Fruit fly (Drosophila melanogaster): Measurements from ENCODE around the gene CG5078.

The CG5078 gene

dm6 chr3L:20533409-20533808 is 27.6 kb downstream of the CG5078 start, which contains the start of gene CG13250:
Gene CG13250 (plus strand): TSS chr3L:20533709.
- no peak for TF ChIP-seq CG7368 (GFP tag; optimal IDR thresholded peaks at IDR 0.05)

- TF ChIP-seq CG9139 (GFP tag; optimal IDR thresholded peaks at IDR 0.05) (no peak), Eip78C (GFP tag) (peak; percentile 31), svp (GFP tag) (no peak), CG7368 (GFP tag; optimal IDR thresholded peaks at IDR 0.05) (no peak), cyc (GFP tag; optimal IDR thresholded peaks at IDR 0.05) (no peak)
These were observed 31.1 kb downstream of the CG5078 start for dm6 chr3L:20536919-20537318.

DNA sequence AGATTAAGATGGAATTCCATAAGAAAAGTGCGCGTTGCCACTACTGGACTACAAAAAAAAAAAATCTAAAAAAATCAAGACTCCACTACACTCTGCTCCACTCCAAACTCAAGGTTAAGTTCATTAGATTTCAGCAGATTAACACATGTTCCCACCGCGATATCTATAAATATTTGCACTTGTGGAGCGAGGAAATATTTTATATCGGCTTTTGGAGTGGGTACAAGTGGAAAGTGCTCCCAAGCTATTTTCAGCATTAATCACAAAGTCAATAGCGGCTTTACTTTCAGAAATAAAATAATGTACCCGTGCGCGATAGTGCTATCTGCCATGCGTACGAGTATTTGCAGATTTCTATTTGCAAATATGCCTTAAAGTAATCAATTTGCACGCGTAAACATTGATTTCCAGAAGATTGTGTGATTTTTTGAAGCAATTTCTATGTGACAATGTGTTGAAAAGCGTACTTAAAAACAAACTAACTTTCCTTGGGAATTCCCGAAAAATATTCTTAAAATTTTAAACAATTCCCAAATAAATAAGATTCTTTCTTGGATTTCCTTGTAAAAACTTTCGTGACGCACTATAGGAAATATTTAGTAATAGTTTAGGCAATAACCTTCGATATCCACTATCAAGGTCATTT is 31.9 kb downstream of the CG5078 start:
- TF ChIP-seq Eip78C (GFP tag) (peak; percentile 75), pdm3 (GFP tag; optimal IDR thresholded peaks at IDR 0.05) (peak; percentile 2), CG32006 (GFP tag; optimal IDR thresholded peaks at IDR 0.05) (peak; percentile 23), Sox15 (GFP tag; optimal IDR thresholded peaks at IDR 0.05) (no peak), Hr39 (GFP tag; optimal IDR thresholded peaks at IDR 0.05) (no peak), CG6276 (GFP tag; optimal IDR thresholded peaks at IDR 0.05) (peak; percentile 0), fkh (GFP tag; optimal IDR thresholded peaks at IDR 0.05) (peak; percentile 74), CG34406 (GFP tag; optimal IDR thresholded peaks at IDR 0.05) (no peak), Eip93F (GFP tag; optimal IDR thresholded peaks at IDR 0.05) (no peak), svp (GFP tag) (no peak)

DNA sequence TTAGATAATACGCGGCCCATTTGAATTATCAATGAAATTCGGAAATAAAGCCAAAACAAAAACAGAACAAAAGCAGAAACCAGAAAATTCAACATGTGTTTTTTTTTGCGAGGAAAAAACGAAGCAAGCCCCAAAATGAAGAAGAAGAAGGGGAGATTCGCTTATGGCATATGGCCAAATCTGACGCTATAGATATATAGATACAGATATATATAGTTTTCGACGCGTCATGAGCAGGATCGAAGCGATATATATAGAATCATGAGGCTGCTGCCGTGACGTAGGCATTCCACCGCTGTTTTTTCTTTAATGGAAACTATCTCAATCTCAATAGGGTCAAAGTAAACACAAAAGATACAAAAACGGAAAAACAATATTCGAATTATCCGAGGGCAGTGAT is 32.6 kb downstream of the CG5078 start:
- 0 out of 2 replicates have a peak, but pooled peaks have one; percentile 28 for TF ChIP-seq CG15336 (GFP tag; IDR thresholded peaks at IDR 0.05)
- peak; percentile 29 for TF ChIP-seq vri (GFP tag; optimal IDR thresholded peaks at IDR 0.05)
- TF ChIP-seq CG6276 (GFP tag; optimal IDR thresholded peaks at IDR 0.05): peak; percentile 15
- TF ChIP-seq dsx (GFP tag; optimal IDR thresholded peaks at IDR 0.05; ENCODE audit: poor library complexity, severe bottlenecking): no peak

DNA sequence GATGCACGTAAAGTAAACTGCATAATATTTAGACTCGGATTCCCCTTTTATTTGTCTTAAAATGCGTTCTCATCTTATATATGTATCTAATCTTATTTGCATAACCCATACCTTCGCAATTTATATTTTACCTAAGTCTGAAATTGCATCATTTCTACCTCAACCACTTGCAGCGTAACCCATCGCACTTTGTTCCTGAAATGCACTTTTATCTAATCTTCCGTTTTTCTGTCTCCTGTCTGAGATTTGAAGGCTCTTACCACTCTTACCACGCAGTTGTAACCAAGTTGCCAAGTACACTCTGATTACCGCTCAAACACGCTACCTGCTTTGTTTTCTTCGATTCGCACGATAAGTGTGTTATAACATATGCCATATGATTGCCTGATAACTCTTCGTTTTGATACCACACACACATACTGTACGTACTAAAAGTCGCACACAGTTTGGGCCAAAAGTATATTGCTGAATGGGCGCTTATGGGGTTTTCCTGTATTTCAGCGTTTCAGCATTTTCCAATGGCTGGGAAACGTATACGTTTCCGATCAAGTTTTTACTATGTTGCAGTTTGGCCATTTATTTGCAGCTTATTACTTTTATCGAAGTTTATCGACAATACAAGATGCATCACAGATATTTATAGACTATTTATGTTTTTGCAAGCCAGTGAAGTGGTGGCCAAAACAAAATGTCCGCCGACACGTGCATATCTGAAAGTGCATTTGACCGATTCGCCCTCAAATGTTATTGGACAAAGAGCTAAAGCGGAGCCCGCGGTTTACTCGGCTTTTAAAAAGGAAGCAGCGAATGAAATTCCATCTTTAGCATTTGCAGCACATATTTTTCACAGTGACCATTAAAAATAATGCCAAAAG is 33.5 kb downstream of the CG5078 start:
- TF ChIP-seq Ets96B (tag; optimal IDR thresholded peaks at IDR 0.05) (no peak), esn (GFP tag; optimal IDR thresholded peaks at IDR 0.05) (peak; percentile 4), dac (GFP tag; optimal IDR thresholded peaks at IDR 0.05) (no peak), CG15336 (GFP tag; IDR thresholded peaks at IDR 0.05) (no peak), spab (GFP tag; optimal IDR thresholded peaks at IDR 0.05) (no peak), CG16779 (tag; optimal IDR thresholded peaks at IDR 0.05) (no peak), Lpt (GFP tag; optimal IDR thresholded peaks at IDR 0.05) (no peak), Hr4 (GFP tag; optimal IDR thresholded peaks at IDR 0.05) (no peak), salr (GFP tag; optimal IDR thresholded peaks at IDR 0.05) (no peak), CG10669 (GFP tag; optimal IDR thresholded peaks at IDR 0.05) (no peak), CG9139 (GFP tag; optimal IDR thresholded peaks at IDR 0.05) (no peak), CG6854 (GFP tag; optimal IDR thresholded peaks at IDR 0.05) (no peak), CG34406 (GFP tag; optimal IDR thresholded peaks at IDR 0.05) (no peak), cyc (GFP tag; optimal IDR thresholded peaks at IDR 0.05) (no peak), Sox102F (GFP tag; optimal IDR thresholded peaks at IDR 0.05) (no peak), ss (GFP tag; optimal IDR thresholded peaks at IDR 0.05) (no peak), Met (GFP tag; optimal IDR thresholded peaks at IDR 0.05) (no peak), Smox (GFP tag; optimal IDR thresholded peaks at IDR 0.05) (no peak), Eip93F (GFP tag; optimal IDR thresholded peaks at IDR 0.05) (peak; percentile 41), CG8319 (GFP tag; optimal IDR thresholded peaks at IDR 0.05) (no peak), Eip78C (GFP tag) (no peak), achi (GFP tag; optimal IDR thresholded peaks at IDR 0.05) (no peak), acj6 (GFP tag; optimal IDR thresholded peaks at IDR 0.05) (no peak), vri (GFP tag; optimal IDR thresholded peaks at IDR 0.05) (peak; percentile 100), CG4318 (GFP tag; optimal IDR thresholded peaks at IDR 0.05) (no peak), Gug (GFP tag; IDR thresholded peaks at IDR 0.05) (no peak)
